Worm (Caenorhabditis elegans) whole organism, L4 larva: ENCODE results near the gene Y54G2A.48.
A peak's percentile ranks its signal among the peaks of the same experiment; 100 is the strongest.

Source experiments
- D1046.2 ChIP-seq: fragments of 200-800 bp; sonication (Bioruptor generic); IDR thresholded peaks from 2 replicates; pipeline ENCODE4 v1.3.6; 2022; ENCODE audit warnings: missing genetic modification characterization, missing compliant biosample characterization
- F10B5.3 ChIP-seq: sonication (generic microtip); optimal IDR thresholded peaks from 2 replicates; lab custom pipeline; 2016; ENCODE audit warnings: mild to moderate bottlenecking, missing genetic modification characterization, missing compliant biosample characterization
- F26F4.8 ChIP-seq: fragments of 200-800 bp; sonication (Bioruptor generic); conservative IDR thresholded peaks from 2 replicates; pipeline ENCODE4 v1.3.6; 2022; ENCODE audit warnings: missing genetic modification characterization, missing compliant biosample characterization
- F44E2.7 ChIP-seq: fragments of 200-800 bp; sonication (Bioruptor generic); IDR thresholded peaks from 2 replicates; pipeline ENCODE4 v2.1.2; 2022; ENCODE audit warnings: missing genetic modification characterization, missing compliant biosample characterization
- R02D3.7 ChIP-seq: fragments of 150-350 bp; sonication (generic microtip); optimal IDR thresholded peaks from 3 replicates; lab custom pipeline; 2014; ENCODE audit warnings: missing biosample characterization, missing genetic modification characterization
- T26A8.4 ChIP-seq: fragments of 200-800 bp; sonication (Bioruptor generic); IDR thresholded peaks from 2 replicates; pipeline ENCODE4 v1.3.6; 2022; ENCODE audit warnings: missing genetic modification characterization, missing compliant biosample characterization
- Y105C5A.15 ChIP-seq: fragments of 200-800 bp; sonication (Bioruptor generic); IDR thresholded peaks from 2 replicates; pipeline ENCODE4 v1.3.6; 2022; ENCODE audit warnings: missing genetic modification characterization, missing compliant biosample characterization
- ZK546.5 ChIP-seq, 2 experiments: sonication (generic microtip); optimal IDR thresholded peaks; 2 replicates each; lab custom pipeline; 2017; ENCODE audit warnings: missing biosample characterization in 2 of 2, missing genetic modification characterization in 2 of 2
- arid-1 ChIP-seq: fragments of 200-800 bp; sonication (Bioruptor generic); conservative IDR thresholded peaks from 2 replicates; pipeline ENCODE4 v1.3.6; 2022; ENCODE audit warnings: missing genetic modification reagents, missing genetic modification characterization, missing compliant biosample characterization
- ceh-20 ChIP-seq: fragments of 200-800 bp; sonication (Bioruptor generic); IDR thresholded peaks from 2 replicates; pipeline ENCODE4 v1.3.6; 2022; ENCODE audit warnings: missing genetic modification reagents, missing genetic modification characterization, missing compliant biosample characterization
- ceh-28 ChIP-seq: fragments of 150-350 bp; optimal IDR thresholded peaks from 2 replicates; lab custom pipeline; 2014; ENCODE audit warnings: missing biosample characterization, missing genetic modification reagents, missing genetic modification characterization
- ceh-32 ChIP-seq: sonication (generic microtip); optimal IDR thresholded peaks from 2 replicates; lab custom pipeline; 2016; ENCODE audit warnings: mild to moderate bottlenecking, missing genetic modification characterization, missing compliant biosample characterization; ENCODE audit not compliant: poor library complexity
- ceh-44 ChIP-seq: fragments of 200-800 bp; sonication (Bioruptor generic); IDR thresholded peaks from 2 replicates; pipeline ENCODE4 v1.3.6; 2022; ENCODE audit warnings: missing genetic modification reagents, missing genetic modification characterization, missing compliant biosample characterization
- ceh-62 ChIP-seq: sonication (generic microtip); optimal IDR thresholded peaks from 2 replicates; lab custom pipeline; 2017; ENCODE audit warnings: missing biosample characterization, missing genetic modification characterization
- daf-12 ChIP-seq: fragments of 150-350 bp; optimal IDR thresholded peaks from 2 replicates; lab custom pipeline; 2014; ENCODE audit warnings: missing biosample characterization, missing genetic modification reagents, missing genetic modification characterization
- daf-16 ChIP-seq, 3 experiments: sonication (generic microtip); optimal IDR thresholded peaks; 2 replicates each; lab custom pipeline; 2016 to 2017; ENCODE audit warnings: missing genetic modification characterization in 3 of 3, missing genetic modification reagents in 3 of 3, mild to moderate bottlenecking in 2 of 3, missing compliant biosample characterization in 2 of 3, missing biosample characterization in 1 of 3, moderate library complexity in 1 of 3
- dmd-6 ChIP-seq: fragments of 200-800 bp; sonication (Bioruptor generic); IDR thresholded peaks from 2 replicates; pipeline ENCODE4 v1.3.6; 2022; ENCODE audit warnings: missing genetic modification reagents, missing genetic modification characterization, missing compliant biosample characterization
- dmd-8 ChIP-seq: fragments of 200-800 bp; sonication (Bioruptor generic); IDR thresholded peaks from 2 replicates; pipeline ENCODE4 v1.3.6; 2022; ENCODE audit warnings: missing genetic modification characterization, missing compliant biosample characterization
- dve-1 ChIP-seq: sonication (generic microtip); optimal IDR thresholded peaks from 2 replicates; lab custom pipeline; 2017; ENCODE audit warnings: antibody characterized with exemption, mild to moderate bottlenecking, missing genetic modification characterization, missing compliant biosample characterization; ENCODE audit not compliant: insufficient read depth
- hlh-30 ChIP-seq: sonication (generic microtip); optimal IDR thresholded peaks from 2 replicates; lab custom pipeline; 2017; ENCODE audit warnings: antibody characterized with exemption, mild to moderate bottlenecking, missing genetic modification characterization, missing compliant biosample characterization; ENCODE audit not compliant: insufficient read depth
- lim-7 ChIP-seq: fragments of 200-800 bp; sonication (Bioruptor generic); IDR thresholded peaks from 2 replicates; pipeline ENCODE4 v1.3.6; 2022; ENCODE audit warnings: missing genetic modification characterization, missing compliant biosample characterization
- lin-38 ChIP-seq: fragments of 200-800 bp; sonication (Bioruptor generic); IDR thresholded peaks from 2 replicates; pipeline ENCODE4 v1.3.6; 2022; ENCODE audit warnings: missing genetic modification reagents, missing genetic modification characterization, missing compliant biosample characterization
- mdl-1 ChIP-seq, 2 experiments: fragments of 150-350 bp in 1 of 2; sonication (generic microtip) in 1 of 2; optimal IDR thresholded peaks; 2 replicates each; lab custom pipeline; 2014 to 2017; ENCODE audit warnings: missing biosample characterization in 2 of 2, missing genetic modification characterization in 2 of 2
- mdt-29 ChIP-seq: fragments of 200-800 bp; sonication (Bioruptor generic); IDR thresholded peaks from 2 replicates; pipeline ENCODE4 v1.3.6; 2022; ENCODE audit warnings: missing genetic modification reagents, missing genetic modification characterization, missing compliant biosample characterization
- mxl-2 ChIP-seq: fragments of 200-800 bp; sonication (Bioruptor generic); conservative IDR thresholded peaks from 2 replicates; pipeline ENCODE4 v1.3.6; 2022; ENCODE audit warnings: missing genetic modification reagents, missing genetic modification characterization, missing compliant biosample characterization
- mxl-3 ChIP-seq: fragments of 200-800 bp; sonication (Bioruptor generic); optimal IDR thresholded peaks from 2 replicates; lab custom pipeline; 2018; ENCODE audit warnings: mild to moderate bottlenecking, missing genetic modification characterization, missing compliant biosample characterization
- nhr-10 ChIP-seq: fragments of 150-350 bp; optimal IDR thresholded peaks from 2 replicates; lab custom pipeline; 2014; ENCODE audit warnings: missing biosample characterization, missing genetic modification characterization
- nhr-102 ChIP-seq: sonication (generic microtip); optimal IDR thresholded peaks from 2 replicates; lab custom pipeline; 2016; ENCODE audit warnings: mild to moderate bottlenecking, missing genetic modification characterization, moderate library complexity, missing compliant biosample characterization
- nhr-28 ChIP-seq: fragments of 150-350 bp; optimal IDR thresholded peaks from 2 replicates; lab custom pipeline; 2014; ENCODE audit warnings: missing biosample characterization, missing genetic modification characterization
- nhr-42 ChIP-seq: fragments of 200-800 bp; sonication (Bioruptor generic); IDR thresholded peaks from 2 replicates; pipeline ENCODE4 v1.3.6; 2022; ENCODE audit warnings: missing genetic modification characterization, missing compliant biosample characterization
- nhr-77 ChIP-seq: fragments of 150-350 bp; optimal IDR thresholded peaks from 2 replicates; lab custom pipeline; 2014; ENCODE audit warnings: missing biosample characterization, missing genetic modification characterization
- php-3 ChIP-seq: fragments of 200-800 bp; sonication (Bioruptor generic); IDR thresholded peaks from 2 replicates; pipeline ENCODE4 v1.3.6; 2022; ENCODE audit warnings: missing genetic modification reagents, missing genetic modification characterization, missing compliant biosample characterization
- pqm-1 ChIP-seq: sonication (generic microtip); optimal IDR thresholded peaks from 2 replicates; lab custom pipeline; 2017; ENCODE audit warnings: missing biosample characterization, missing genetic modification characterization
- sdz-12 ChIP-seq: fragments of 200-800 bp; sonication (Bioruptor generic); optimal IDR thresholded peaks from 2 replicates; lab custom pipeline; 2018; ENCODE audit warnings: mild to moderate bottlenecking, missing genetic modification characterization, missing compliant biosample characterization
- set-16 ChIP-seq: fragments of 200-800 bp; sonication (Bioruptor generic); IDR thresholded peaks from 2 replicates; pipeline ENCODE4 v1.3.6; 2022; ENCODE audit warnings: missing genetic modification reagents, missing genetic modification characterization, missing compliant biosample characterization
- snpc-1.2 ChIP-seq: fragments of 200-800 bp; sonication (Bioruptor generic); IDR thresholded peaks from 2 replicates; pipeline ENCODE4 v1.3.6; 2022; ENCODE audit warnings: missing genetic modification reagents, missing genetic modification characterization, missing compliant biosample characterization
- spr-1 ChIP-seq: sonication (generic microtip); optimal IDR thresholded peaks from 2 replicates; lab custom pipeline; 2016; ENCODE audit warnings: mild to moderate bottlenecking, missing genetic modification characterization, missing compliant biosample characterization
- spr-3 ChIP-seq: fragments of 200-800 bp; sonication (Bioruptor generic); optimal IDR thresholded peaks from 2 replicates; lab custom pipeline; 2018; ENCODE audit warnings: mild to moderate bottlenecking, missing genetic modification characterization, missing compliant biosample characterization
- tag-97 ChIP-seq: fragments of 200-800 bp; sonication (Bioruptor generic); IDR thresholded peaks from 2 replicates; pipeline ENCODE4 v1.3.6; 2022; ENCODE audit warnings: missing genetic modification characterization, missing compliant biosample characterization
- tra-1 ChIP-seq: fragments of 200-800 bp; sonication (Bioruptor generic); IDR thresholded peaks from 2 replicates; pipeline ENCODE4 v1.3.6; 2022; ENCODE audit warnings: missing genetic modification reagents, missing genetic modification characterization, missing compliant biosample characterization
- unc-62 ChIP-seq, 3 experiments: fragments of 150-350 bp in 1 of 3; sonication (generic microtip); optimal IDR thresholded peaks in 2 of 3; peaks in 1 of 3; 1 replicate in 1 of 3; 2 replicates in 2 of 3; lab custom pipeline; 2014 to 2017; ENCODE audit warnings: missing biosample characterization in 3 of 3, missing genetic modification characterization in 3 of 3, missing genetic modification reagents in 3 of 3, missing genotype in 1 of 3
- zag-1 ChIP-seq: fragments of 150-350 bp; optimal IDR thresholded peaks from 2 replicates; lab custom pipeline; 2014; ENCODE audit warnings: missing biosample characterization, missing genetic modification characterization
- zip-2 ChIP-seq: fragments of 150-350 bp; optimal IDR thresholded peaks from 2 replicates; lab custom pipeline; 2014; ENCODE audit warnings: missing biosample characterization, missing genetic modification characterization

Y54G2A.48 gene

ce11 chrIV:2841260-2841659, 8.8 kb upstream of the Y54G2A.48 start, which contains the start of gene clec-83 (continued):
- no peak for TF ChIP-seq arid-1
- TF ChIP-seq Y105C5A.15 (GFP tag; lab: Robert Waterston, UW), result no peak
- no peak for TF ChIP-seq daf-12
- peak; percentile 29 for TF ChIP-seq dve-1
- TF ChIP-seq ceh-28 (tag; lab: Kevin White, UChicago), result no peak
- TF ChIP-seq pqm-1 (tag; lab: Kevin White, UChicago), result peak; percentile 58
- TF ChIP-seq zip-2 (tag; lab: Kevin White, UChicago), result no peak
- no peak for TF ChIP-seq dmd-8
- no peak for TF ChIP-seq sdz-12 (GFP tag; lab: Kevin White, UChicago)
- TF ChIP-seq F26F4.8, result no peak
- TF ChIP-seq nhr-28 (tag; lab: Kevin White, UChicago), result peak; percentile 82
- TF ChIP-seq mdt-29 (GFP tag; lab: Robert Waterston, UW), result no peak
- TF ChIP-seq tag-97 (GFP tag; lab: Robert Waterston, UW), result no peak
- no peak for TF ChIP-seq ceh-62 (tag; lab: Kevin White, UChicago)
- no peak for TF ChIP-seq nhr-42
- TF ChIP-seq R02D3.7 (tag; lab: Kevin White, UChicago), result no peak
- no peak for TF ChIP-seq ZK546.5 (tag; optimal IDR thresholded peaks at IDR 0.05; lab: Kevin White, UChicago)
- no peak for TF ChIP-seq lim-7
- no peak for TF ChIP-seq spr-3 (GFP tag; lab: Kevin White, UChicago)
- peak; percentile 37; the same call in 1 of the 2 replicates for TF ChIP-seq php-3
- TF ChIP-seq set-16 (GFP tag; lab: Robert Waterston, UW), result no peak
- no peak for TF ChIP-seq mxl-3 (GFP tag; lab: Kevin White, UChicago)
- TF ChIP-seq ceh-20 (GFP tag; lab: Robert Waterston, UW), result no peak

ce11 chrIV:2838308-2838707, 5.8 kb upstream of the Y54G2A.48 start, which contains the start of gene Y54G2A.7:
Gene Y54G2A.7 (plus strand): TSS chrIV:2838608.
- no peak for TF ChIP-seq ceh-32 (tag; lab: Kevin White, UChicago)
- no peak for TF ChIP-seq snpc-1.2 (GFP tag; lab: Robert Waterston, UW)
- TF ChIP-seq daf-16 (GFP tag; optimal IDR thresholded peaks at IDR 0.05; lab: Kevin White, UChicago), result no peak
- TF ChIP-seq daf-16 (tag; optimal IDR thresholded peaks at IDR 0.05; lab: Kevin White, UChicago), result peak; percentile 27
- TF ChIP-seq nhr-28 (tag; lab: Kevin White, UChicago), result peak; percentile 65

- TF ChIP-seq dmd-6 (GFP tag; lab: Robert Waterston, UW), result no peak
- TF ChIP-seq daf-16 (GFP tag; optimal IDR thresholded peaks at IDR 0.05; lab: Kevin White, UChicago), result no peak
- peak; percentile 27 for TF ChIP-seq daf-16 (tag; optimal IDR thresholded peaks at IDR 0.05; lab: Kevin White, UChicago)
Measured at ce11 chrIV:2835364-2835763, 2.9 kb upstream of the Y54G2A.48 start, which contains the start of gene clec-82. Gene clec-82 (plus strand): TSS chrIV:2835664.

DNA sequence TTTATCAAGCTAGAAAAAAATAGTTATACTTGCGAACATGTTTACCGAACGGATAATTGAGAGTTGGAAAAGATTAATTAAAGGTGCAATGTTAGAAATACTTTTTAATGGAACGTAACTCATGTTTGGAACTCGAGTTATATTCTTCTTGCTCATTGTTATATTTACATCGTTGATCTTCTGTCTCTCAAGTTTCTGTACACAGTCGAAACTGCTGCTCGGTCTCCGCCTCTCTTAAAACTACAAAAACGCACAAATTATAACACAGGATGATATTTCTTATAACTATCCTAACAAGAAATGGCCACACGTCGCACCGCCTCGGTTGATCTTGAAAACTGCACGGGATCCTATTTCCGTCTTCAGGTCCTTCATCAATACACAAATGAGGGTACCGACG, 2.0 kb upstream of the Y54G2A.48 start, which contains the start of gene pudl-2:
Gene pudl-2 (plus strand): TSS at position 301 of the 400 bp plus-strand sequence.
- TF ChIP-seq spr-1 (tag; lab: Kevin White, UChicago), result no peak
- TF ChIP-seq dve-1, result no peak
- no peak for TF ChIP-seq F44E2.7
- no peak for TF ChIP-seq D1046.2 (GFP tag; lab: Robert Waterston, UW)
- TF ChIP-seq mxl-2 (GFP tag; lab: Robert Waterston, UW), result no peak

ce11 chrIV:2826335-2826734, 6.2 kb downstream of the Y54G2A.48 start:
- TF ChIP-seq nhr-77 (tag; lab: Kevin White, UChicago) (no peak), nhr-102 (tag; lab: Kevin White, UChicago) (no peak), tag-97 (GFP tag; lab: Robert Waterston, UW) (no peak), tra-1 (GFP tag; lab: Robert Waterston, UW) (no peak), arid-1 (no peak), ceh-44 (GFP tag; lab: Robert Waterston, UW) (no peak), nhr-10 (tag; lab: Kevin White, UChicago) (no peak), set-16 (GFP tag; lab: Robert Waterston, UW) (no peak), spr-3 (GFP tag; lab: Kevin White, UChicago) (no peak), unc-62 (GFP tag; optimal IDR thresholded peaks at IDR 0.05 in 1 of 2; lab: Kevin White, UChicago) (no peak), unc-62 (tag; optimal IDR thresholded peaks at IDR 0.05; lab: Kevin White, UChicago) (no peak), lin-38 (GFP tag; lab: Robert Waterston, UW) (no peak), hlh-30 (tag; lab: Kevin White, UChicago) (no peak), nhr-28 (tag; lab: Kevin White, UChicago) (peak; percentile 5), T26A8.4 (GFP tag; lab: Robert Waterston, UW) (no peak), mdl-1 (tag; optimal IDR thresholded peaks at IDR 0.05; lab: Kevin White, UChicago) (no peak), D1046.2 (GFP tag; lab: Robert Waterston, UW) (no peak), F10B5.3 (tag; lab: Kevin White, UChicago) (no peak), zag-1 (no peak)
